Worm (Caenorhabditis elegans): ENCODE measurements around the gene glr-1.
A peak's percentile ranks its signal among the peaks of the same experiment; 100 is the strongest.

Gene glr-1

ce11 chrIII:8613573-8613972 lies 25.1 kb upstream of the glr-1 start:
- TF ChIP-seq nhr-237 (tag; optimal IDR thresholded peaks at IDR 0.05) = no peak
- TF ChIP-seq tbx-8 (GFP tag; optimal IDR thresholded peaks at IDR 0.05) = no peak
- TF ChIP-seq elt-3 (tag; optimal IDR thresholded peaks at IDR 0.05) = no peak
- no peak for TF ChIP-seq hlh-1 (tag; optimal IDR thresholded peaks at IDR 0.05)
- TF ChIP-seq pha-4 (tag; optimal IDR thresholded peaks at IDR 0.05) = no peak
- TF ChIP-seq nhr-76 (tag; optimal IDR thresholded peaks at IDR 0.05) = no peak
- no peak for TF ChIP-seq unc-39 (tag; optimal IDR thresholded peaks at IDR 0.05)
- TF ChIP-seq nhr-2 (tag; optimal IDR thresholded peaks at IDR 0.05) = no peak
- TF ChIP-seq cnd-1 (tag; optimal IDR thresholded peaks at IDR 0.05) = no peak
- no peak for TF ChIP-seq mep-1 (tag; optimal IDR thresholded peaks at IDR 0.05)
- TF ChIP-seq ceh-39 (tag; optimal IDR thresholded peaks at IDR 0.05) = no peak
- no peak for TF ChIP-seq ztf-11 (tag; optimal IDR thresholded peaks at IDR 0.05)
- TF ChIP-seq lin-13 (tag; optimal IDR thresholded peaks at IDR 0.05) = no peak
- no peak for TF ChIP-seq blmp-1 (tag; optimal IDR thresholded peaks at IDR 0.05)
- TF ChIP-seq bed-3 (GFP tag; optimal IDR thresholded peaks at IDR 0.05) = no peak

DNA sequence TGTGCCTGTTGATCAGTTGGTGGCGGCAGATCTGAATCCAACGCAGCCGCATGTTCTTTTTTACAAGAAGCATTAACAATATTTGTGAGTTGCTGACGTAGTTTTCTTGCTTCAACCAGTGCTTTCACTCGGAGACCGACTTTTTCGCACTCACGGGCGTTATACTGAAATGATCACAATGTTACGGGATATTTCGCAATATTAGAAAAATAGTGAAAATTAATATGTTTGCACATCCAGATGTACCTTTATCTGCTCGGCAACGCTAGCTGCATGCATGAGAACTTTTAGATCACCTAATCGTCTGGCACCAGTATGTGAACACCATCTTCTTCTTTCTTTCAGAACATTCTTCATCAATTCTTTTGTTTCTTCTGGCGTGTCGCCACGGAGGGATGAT lies 22.8 kb upstream of the glr-1 start:
- TF ChIP-seq hlh-1 (tag; optimal IDR thresholded peaks at IDR 0.05) (no peak), ceh-83 (GFP tag; optimal IDR thresholded peaks at IDR 0.05) (no peak), nhr-237 (tag; optimal IDR thresholded peaks at IDR 0.05) (no peak), ceh-43 (GFP tag; optimal IDR thresholded peaks at IDR 0.05) (no peak), ham-2 (GFP tag; optimal IDR thresholded peaks at IDR 0.05) (no peak), unc-39 (tag; optimal IDR thresholded peaks at IDR 0.05) (no peak), drap-1 (GFP tag; optimal IDR thresholded peaks at IDR 0.05) (no peak), blmp-1 (tag; optimal IDR thresholded peaks at IDR 0.05) (no peak), bed-3 (GFP tag; optimal IDR thresholded peaks at IDR 0.05) (no peak), mab-5 (tag; optimal IDR thresholded peaks at IDR 0.05) (no peak), nhr-28 (tag; optimal IDR thresholded peaks at IDR 0.05) (no peak), flh-1 (GFP tag; optimal IDR thresholded peaks at IDR 0.05) (no peak), sem-2 (GFP tag; optimal IDR thresholded peaks at IDR 0.05) (no peak), M03D4.4 (tag; optimal IDR thresholded peaks at IDR 0.05) (no peak), nhr-2 (tag; optimal IDR thresholded peaks at IDR 0.05) (no peak), cnd-1 (tag; optimal IDR thresholded peaks at IDR 0.05) (no peak)

- TF ChIP-seq elt-3 (tag; optimal IDR thresholded peaks at IDR 0.05) (no peak), mep-1 (tag; optimal IDR thresholded peaks at IDR 0.05) (no peak), sptf-1 (tag; optimal IDR thresholded peaks at IDR 0.05) (no peak), snpc-4 (tag; optimal IDR thresholded peaks at IDR 0.05) (no peak), pha-4 (tag; optimal IDR thresholded peaks at IDR 0.05) (no peak), ces-1 (GFP tag; optimal IDR thresholded peaks at IDR 0.05) (no peak), unc-62 (GFP tag; optimal IDR thresholded peaks at IDR 0.05) (no peak), unc-120 (tag; optimal IDR thresholded peaks at IDR 0.05; ENCODE audit: poor library complexity, severe bottlenecking) (no peak), zip-8 (tag; optimal IDR thresholded peaks at IDR 0.05) (no peak), M03D4.4 (tag; optimal IDR thresholded peaks at IDR 0.05) (no peak), nhr-28 (tag; optimal IDR thresholded peaks at IDR 0.05) (no peak), lin-13 (tag; optimal IDR thresholded peaks at IDR 0.05) (no peak), ceh-39 (tag; optimal IDR thresholded peaks at IDR 0.05) (no peak), ceh-43 (GFP tag; optimal IDR thresholded peaks at IDR 0.05) (no peak), hlh-1 (tag; optimal IDR thresholded peaks at IDR 0.05) (no peak), nhr-2 (tag; optimal IDR thresholded peaks at IDR 0.05) (no peak), lsy-2 (tag; optimal IDR thresholded peaks at IDR 0.05) (no peak), nhr-76 (tag; optimal IDR thresholded peaks at IDR 0.05) (no peak), unc-39 (tag; optimal IDR thresholded peaks at IDR 0.05) (no peak)
Measured at ce11 chrIII:8609683-8610082, 21.2 kb upstream of the glr-1 start, which contains the start of gene C06E1.9. TSS of gene C06E1.9 (minus strand) at chrIII:8609783.

- no peak for TF ChIP-seq ceh-83 (GFP tag; optimal IDR thresholded peaks at IDR 0.05)
- no peak for TF ChIP-seq nhr-2 (tag; optimal IDR thresholded peaks at IDR 0.05)
- no peak for TF ChIP-seq hlh-1 (tag; optimal IDR thresholded peaks at IDR 0.05)
- no peak for TF ChIP-seq elt-3 (tag; optimal IDR thresholded peaks at IDR 0.05)
- TF ChIP-seq lin-32 (GFP tag; optimal IDR thresholded peaks at IDR 0.05) = no peak
- no peak for TF ChIP-seq cnd-1 (tag; optimal IDR thresholded peaks at IDR 0.05)
- TF ChIP-seq ztf-11 (tag; optimal IDR thresholded peaks at IDR 0.05) = no peak
Measured at ce11 chrIII:8605532-8605931, 17.1 kb upstream of the glr-1 start, which contains the start of gene C06E1.1. TSS of gene C06E1.1 (plus strand) at chrIII:8605832.

DNA sequence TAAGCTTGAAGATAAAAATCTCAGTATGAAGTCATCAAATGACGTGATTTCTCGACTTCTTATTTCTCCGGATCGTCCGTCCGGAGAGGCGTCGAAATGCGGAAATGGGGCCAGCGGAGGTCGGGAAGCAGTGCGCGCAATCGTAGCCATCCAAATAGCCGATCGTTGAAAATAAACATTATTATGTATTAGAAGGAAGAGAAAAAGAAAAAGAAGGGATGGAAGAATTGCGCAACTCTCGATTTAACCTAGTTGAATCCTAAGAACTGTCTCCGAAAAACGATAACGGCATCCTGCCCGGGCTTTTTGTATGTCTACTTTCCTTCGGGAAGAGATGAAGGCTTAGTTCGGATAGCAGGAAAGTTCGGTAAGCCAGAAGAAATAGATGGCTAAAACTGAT lies 13.7 kb upstream of the glr-1 start:
- TF ChIP-seq mab-5 (tag; optimal IDR thresholded peaks at IDR 0.05) = no peak
- peak; percentile 33 for TF ChIP-seq zip-8 (tag; optimal IDR thresholded peaks at IDR 0.05)
- TF ChIP-seq elt-1 (tag; optimal IDR thresholded peaks at IDR 0.05; ENCODE audit: borderline replicate concordance, insufficient read depth) = no peak
- TF ChIP-seq blmp-1 (tag; optimal IDR thresholded peaks at IDR 0.05) = peak; percentile 56
- peak; percentile 95 for TF ChIP-seq ham-2 (GFP tag; optimal IDR thresholded peaks at IDR 0.05)

All from whole organism, mixed stage, embryonic.